Worm (Caenorhabditis elegans): ENCODE data around the gene F28A10.1.

DNA sequence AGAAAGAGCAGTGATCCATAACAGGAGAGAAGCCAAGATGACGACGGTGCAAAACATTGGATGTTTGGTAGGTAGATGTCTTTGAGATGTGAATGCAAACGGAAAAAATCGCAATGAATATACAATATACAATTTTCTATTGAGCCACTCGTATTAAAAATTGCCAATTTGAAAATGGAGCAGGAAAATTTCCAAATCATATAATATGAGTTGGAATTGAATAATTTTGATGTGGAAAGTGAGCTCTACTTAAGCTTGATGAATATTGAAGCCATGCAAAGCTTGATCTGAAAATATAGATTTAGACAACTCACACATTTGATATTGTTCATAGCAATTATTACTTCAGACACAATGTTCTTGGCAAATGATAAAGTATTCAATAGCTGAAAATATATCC is 12.8 kb downstream of the F28A10.1 start, which contains the start of gene F28A10.8:
- no peak for TF ChIP-seq egl-5 (tag; optimal IDR thresholded peaks at IDR 0.05)
- no peak for TF ChIP-seq ztf-11 (tag; optimal IDR thresholded peaks at IDR 0.05)
- no peak for TF ChIP-seq pqm-1 (tag; optimal IDR thresholded peaks at IDR 0.05)
- no peak for TF ChIP-seq R02D3.7 (tag; optimal IDR thresholded peaks at IDR 0.05)
- no peak for TF ChIP-seq ceh-82 (tag; optimal IDR thresholded peaks at IDR 0.05)
- TF ChIP-seq ama-1 (optimal IDR thresholded peaks at IDR 0.05): no peak
- TF ChIP-seq zag-1 (tag; optimal IDR thresholded peaks at IDR 0.05): no peak
- TF ChIP-seq snpc-4 (tag; optimal IDR thresholded peaks at IDR 0.05): no peak
- TF ChIP-seq fkh-10 (GFP tag; optimal IDR thresholded peaks at IDR 0.05): no peak
- no peak for TF ChIP-seq nhr-67 (tag; optimal IDR thresholded peaks at IDR 0.05)
